Worm (Caenorhabditis elegans): ENCODE results near the gene srg-44.

DNA sequence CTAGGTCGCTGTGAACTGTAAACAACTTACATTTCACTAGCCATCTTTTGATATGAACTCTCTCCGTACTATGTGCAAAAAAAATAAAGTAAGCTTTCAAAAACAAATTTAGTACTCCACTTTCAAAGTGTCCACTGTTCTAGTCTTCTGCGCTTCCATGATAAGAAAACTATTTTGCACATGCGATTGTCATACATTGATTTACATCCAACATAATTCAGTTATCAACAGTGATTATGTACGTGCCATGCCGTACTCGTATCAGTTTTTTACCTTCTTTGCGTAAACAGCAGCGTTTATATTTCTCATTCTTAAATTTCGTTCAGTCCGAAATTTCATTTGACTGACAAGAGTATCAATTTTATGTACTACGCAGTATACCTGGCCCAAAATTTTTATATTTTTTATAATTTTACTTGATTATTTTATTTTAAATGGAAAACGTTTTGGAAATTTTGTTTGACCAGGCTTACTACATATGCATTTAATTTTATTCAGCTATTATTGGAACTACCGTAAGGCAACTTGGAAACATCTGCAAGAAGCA is 24.3 kb downstream of the srg-44 start, which contains the start of the genes fbxa-134 and F47H4.2:
- TF ChIP-seq zip-4 (GFP tag; optimal IDR thresholded peaks at IDR 0.05) = no peak
- no peak for TF ChIP-seq alr-1 (tag; optimal IDR thresholded peaks at IDR 0.05; ENCODE audit: borderline replicate concordance)
- no peak for TF ChIP-seq unc-86 (tag; optimal IDR thresholded peaks at IDR 0.05)
- TF ChIP-seq ztf-4 (tag; optimal IDR thresholded peaks at IDR 0.05) = no peak
- no peak for TF ChIP-seq ceh-82 (tag; optimal IDR thresholded peaks at IDR 0.05)
